Worm (Caenorhabditis elegans) whole organism, L4 larva: Measurements from ENCODE around the gene clec-194.
"Not testable (repeated sequence)": the region's sequence is repeated elsewhere in the genome, so short reads cannot be mapped to it uniquely, and the experiment has no call there.

Experiments
- D1046.2 ChIP-seq: fragments of 200-800 bp; sonication (Bioruptor generic); IDR thresholded peaks from 2 replicates; pipeline ENCODE4 v1.3.6; 2022; ENCODE audit warnings: missing genetic modification characterization, missing compliant biosample characterization
- F26F4.8 ChIP-seq: fragments of 200-800 bp; sonication (Bioruptor generic); conservative IDR thresholded peaks from 2 replicates; pipeline ENCODE4 v1.3.6; 2022; ENCODE audit warnings: missing genetic modification characterization, missing compliant biosample characterization
- F37D6.2 ChIP-seq: sonication (generic microtip); optimal IDR thresholded peaks from 2 replicates; lab custom pipeline; 2016; ENCODE audit warnings: mild to moderate bottlenecking, missing genetic modification characterization, missing compliant biosample characterization
- F44E2.7 ChIP-seq: fragments of 200-800 bp; sonication (Bioruptor generic); IDR thresholded peaks from 2 replicates; pipeline ENCODE4 v2.1.2; 2022; ENCODE audit warnings: missing genetic modification characterization, missing compliant biosample characterization
- R02D3.7 ChIP-seq: fragments of 150-350 bp; sonication (generic microtip); optimal IDR thresholded peaks from 3 replicates; lab custom pipeline; 2014; ENCODE audit warnings: missing biosample characterization, missing genetic modification characterization
- T20F7.1 ChIP-seq: fragments of 200-800 bp; sonication (Bioruptor generic); optimal IDR thresholded peaks from 2 replicates; lab custom pipeline; 2018; ENCODE audit warnings: mild to moderate bottlenecking, missing genetic modification characterization, missing compliant biosample characterization
- Y105C5A.15 ChIP-seq: fragments of 200-800 bp; sonication (Bioruptor generic); IDR thresholded peaks from 2 replicates; pipeline ENCODE4 v1.3.6; 2022; ENCODE audit warnings: missing genetic modification characterization, missing compliant biosample characterization
- Y75B8A.6 ChIP-seq: fragments of 200-800 bp; sonication (Bioruptor generic); IDR thresholded peaks from 2 replicates; pipeline ENCODE4 v1.3.6; 2022; ENCODE audit warnings: missing genetic modification reagents, missing genetic modification characterization, missing compliant biosample characterization
- ZK337.2 ChIP-seq: fragments of 200-800 bp; sonication (Bioruptor generic); IDR thresholded peaks from 2 replicates; pipeline ENCODE4 v1.3.6; 2022; ENCODE audit warnings: missing genetic modification reagents, missing genetic modification characterization, missing compliant biosample characterization
- aha-1 ChIP-seq: fragments of 150-350 bp; peaks from one replicate; lab custom pipeline; 2014; ENCODE audit warnings: missing biosample characterization, missing genetic modification characterization
- arid-1 ChIP-seq: fragments of 200-800 bp; sonication (Bioruptor generic); conservative IDR thresholded peaks from 2 replicates; pipeline ENCODE4 v1.3.6; 2022; ENCODE audit warnings: missing genetic modification reagents, missing genetic modification characterization, missing compliant biosample characterization
- ceh-32 ChIP-seq: sonication (generic microtip); optimal IDR thresholded peaks from 2 replicates; lab custom pipeline; 2016; ENCODE audit warnings: mild to moderate bottlenecking, missing genetic modification characterization, missing compliant biosample characterization; ENCODE audit not compliant: poor library complexity
- ctbp-1 ChIP-seq: fragments of 200-800 bp; sonication (Bioruptor generic); IDR thresholded peaks from 2 replicates; pipeline ENCODE4 v1.3.6; 2022; ENCODE audit warnings: missing genetic modification reagents, missing genetic modification characterization, missing compliant biosample characterization
- daf-19 ChIP-seq: fragments of 200-800 bp; sonication (Bioruptor generic); conservative IDR thresholded peaks from 2 replicates; pipeline ENCODE4 v1.3.6; 2022; ENCODE audit warnings: missing genetic modification characterization, missing compliant biosample characterization
- daf-8 ChIP-seq: fragments of 200-800 bp; sonication (Bioruptor generic); IDR thresholded peaks from 2 replicates; pipeline ENCODE4 v1.3.6; 2022; ENCODE audit warnings: missing genetic modification characterization, missing compliant biosample characterization
- dmd-6 ChIP-seq: fragments of 200-800 bp; sonication (Bioruptor generic); IDR thresholded peaks from 2 replicates; pipeline ENCODE4 v1.3.6; 2022; ENCODE audit warnings: missing genetic modification reagents, missing genetic modification characterization, missing compliant biosample characterization
- dpl-1 ChIP-seq: fragments of 150-350 bp; optimal IDR thresholded peaks from 2 replicates; lab custom pipeline; 2014; ENCODE audit warnings: missing biosample characterization, missing genetic modification reagents, missing genetic modification characterization
- egl-43 ChIP-seq: fragments of 200-800 bp; sonication (Bioruptor generic); IDR thresholded peaks from 2 replicates; pipeline ENCODE4 v1.3.6; 2022; ENCODE audit warnings: missing genetic modification reagents, missing genetic modification characterization, missing compliant biosample characterization
- fos-1 ChIP-seq: fragments of 150-350 bp; optimal IDR thresholded peaks from 2 replicates; lab custom pipeline; 2014; ENCODE audit warnings: missing biosample characterization, missing genetic modification characterization
- hif-1 ChIP-seq, 2 experiments: sonication (generic microtip); optimal IDR thresholded peaks; 2 replicates each; lab custom pipeline; 2016 to 2017; ENCODE audit warnings: missing compliant biosample characterization in 2 of 2, missing genetic modification characterization in 2 of 2, missing genetic modification reagents in 2 of 2, missing genotype in 2 of 2, mild to moderate bottlenecking in 1 of 2
- lim-7 ChIP-seq: fragments of 200-800 bp; sonication (Bioruptor generic); IDR thresholded peaks from 2 replicates; pipeline ENCODE4 v1.3.6; 2022; ENCODE audit warnings: missing genetic modification characterization, missing compliant biosample characterization
- lin-1 ChIP-seq: fragments of 200-800 bp; sonication (Bioruptor generic); IDR thresholded peaks from 2 replicates; pipeline ENCODE4 v1.3.6; 2022; ENCODE audit warnings: missing genetic modification reagents, missing genetic modification characterization, missing compliant biosample characterization
- lin-15B ChIP-seq: fragments of 150-350 bp; sonication (generic microtip); optimal IDR thresholded peaks from 3 replicates; lab custom pipeline; 2014; ENCODE audit warnings: missing biosample characterization, missing genetic modification characterization
- lin-38 ChIP-seq: fragments of 200-800 bp; sonication (Bioruptor generic); IDR thresholded peaks from 2 replicates; pipeline ENCODE4 v1.3.6; 2022; ENCODE audit warnings: missing genetic modification reagents, missing genetic modification characterization, missing compliant biosample characterization
- lsy-2 ChIP-seq, 2 experiments: fragments of 150-350 bp in 1 of 2; sonication (generic microtip) in 1 of 2; optimal IDR thresholded peaks; 2 replicates each; lab custom pipeline; 2014 to 2017; ENCODE audit warnings: missing biosample characterization in 2 of 2, missing genetic modification characterization in 2 of 2
- madf-5 ChIP-seq, 2 experiments: fragments of 200-800 bp; sonication (Bioruptor generic); IDR thresholded peaks; 2 replicates each; pipeline ENCODE4 v1.3.6; 2022; ENCODE audit warnings: missing compliant biosample characterization in 2 of 2, missing genetic modification characterization in 2 of 2
- madf-9 ChIP-seq: fragments of 200-800 bp; sonication (Bioruptor generic); conservative IDR thresholded peaks from 2 replicates; pipeline ENCODE4 v1.3.6; 2022; ENCODE audit warnings: missing genetic modification reagents, missing genetic modification characterization, missing compliant biosample characterization
- mdt-29 ChIP-seq: fragments of 200-800 bp; sonication (Bioruptor generic); IDR thresholded peaks from 2 replicates; pipeline ENCODE4 v1.3.6; 2022; ENCODE audit warnings: missing genetic modification reagents, missing genetic modification characterization, missing compliant biosample characterization
- nhr-28 ChIP-seq: fragments of 150-350 bp; optimal IDR thresholded peaks from 2 replicates; lab custom pipeline; 2014; ENCODE audit warnings: missing biosample characterization, missing genetic modification characterization
- php-3 ChIP-seq: fragments of 200-800 bp; sonication (Bioruptor generic); IDR thresholded peaks from 2 replicates; pipeline ENCODE4 v1.3.6; 2022; ENCODE audit warnings: missing genetic modification reagents, missing genetic modification characterization, missing compliant biosample characterization
- pqm-1 ChIP-seq: sonication (generic microtip); optimal IDR thresholded peaks from 2 replicates; lab custom pipeline; 2017; ENCODE audit warnings: missing biosample characterization, missing genetic modification characterization
- rbr-2 ChIP-seq: sonication (generic microtip); optimal IDR thresholded peaks from 2 replicates; lab custom pipeline; 2016; ENCODE audit warnings: missing genotype, missing genetic modification characterization, missing compliant biosample characterization
- saeg-2 ChIP-seq: fragments of 200-800 bp; sonication (Bioruptor generic); IDR thresholded peaks from 2 replicates; pipeline ENCODE4 v1.3.6; 2022; ENCODE audit warnings: missing genetic modification reagents, missing genetic modification characterization, missing compliant biosample characterization
- sdz-12 ChIP-seq: fragments of 200-800 bp; sonication (Bioruptor generic); optimal IDR thresholded peaks from 2 replicates; lab custom pipeline; 2018; ENCODE audit warnings: mild to moderate bottlenecking, missing genetic modification characterization, missing compliant biosample characterization
- set-16 ChIP-seq: fragments of 200-800 bp; sonication (Bioruptor generic); IDR thresholded peaks from 2 replicates; pipeline ENCODE4 v1.3.6; 2022; ENCODE audit warnings: missing genetic modification reagents, missing genetic modification characterization, missing compliant biosample characterization
- skn-1 ChIP-seq: fragments of 150-350 bp; optimal IDR thresholded peaks from 2 replicates; lab custom pipeline; 2014; ENCODE audit warnings: missing biosample characterization, missing genetic modification characterization
- snpc-1.2 ChIP-seq: fragments of 200-800 bp; sonication (Bioruptor generic); IDR thresholded peaks from 2 replicates; pipeline ENCODE4 v1.3.6; 2022; ENCODE audit warnings: missing genetic modification reagents, missing genetic modification characterization, missing compliant biosample characterization
- tag-97 ChIP-seq: fragments of 200-800 bp; sonication (Bioruptor generic); IDR thresholded peaks from 2 replicates; pipeline ENCODE4 v1.3.6; 2022; ENCODE audit warnings: missing genetic modification characterization, missing compliant biosample characterization
- vab-7 ChIP-seq: fragments of 200-800 bp; sonication (Bioruptor generic); IDR thresholded peaks from 2 replicates; pipeline ENCODE4 v1.3.6; 2022; ENCODE audit warnings: missing genetic modification reagents, missing genetic modification characterization, missing compliant biosample characterization
- zfp-2 ChIP-seq: sonication (generic microtip); optimal IDR thresholded peaks from 2 replicates; lab custom pipeline; 2016; ENCODE audit warnings: mild to moderate bottlenecking, missing genetic modification characterization, missing compliant biosample characterization
- zfp-3 ChIP-seq: fragments of 200-800 bp; sonication (Bioruptor generic); conservative IDR thresholded peaks from 2 replicates; pipeline ENCODE4 v1.3.6; 2022; ENCODE audit warnings: missing genetic modification reagents, missing genetic modification characterization, missing compliant biosample characterization
- zip-11 ChIP-seq: fragments of 200-800 bp; sonication (Bioruptor generic); IDR thresholded peaks from 2 replicates; pipeline ENCODE4 v1.3.6; 2022; ENCODE audit warnings: missing genetic modification characterization, missing compliant biosample characterization

Gene clec-194

ce11 chrIV:16822529-16822928 is 8.9 kb upstream of the clec-194 start, which contains the start of gene Y116A8A.4:
TSS of gene Y116A8A.4 (plus strand) at chrIV:16822829.
- TF ChIP-seq lin-15B (tag; lab: Kevin White, UChicago) (no peak), sdz-12 (GFP tag; lab: Kevin White, UChicago) (no peak), daf-8 (no peak), dpl-1 (no peak), T20F7.1 (no peak), Y105C5A.15 (GFP tag; lab: Robert Waterston, UW) (no peak), daf-19 (GFP tag; lab: Robert Waterston, UW) (no peak), nhr-28 (no peak), ceh-32 (tag; lab: Kevin White, UChicago) (no peak), tag-97 (GFP tag; lab: Robert Waterston, UW) (no peak), php-3 (no peak), F26F4.8 (GFP tag; lab: Robert Waterston, UW) (no peak), skn-1 (no peak), R02D3.7 (no peak), zfp-3 (GFP tag; lab: Robert Waterston, UW) (no peak)

- TF ChIP-seq lin-1 (GFP tag; lab: Robert Waterston, UW) = no peak
- no peak for TF ChIP-seq madf-5 (GFP tag; IDR thresholded peaks at IDR 0.05; lab: Robert Waterston, UW)
These were observed 2.8 kb upstream of the clec-194 start, which contains the start of gene Y116A8A.6 for ce11 chrIV:16828698-16829097. TSS of gene Y116A8A.6 (minus strand) at chrIV:16828798.

DNA sequence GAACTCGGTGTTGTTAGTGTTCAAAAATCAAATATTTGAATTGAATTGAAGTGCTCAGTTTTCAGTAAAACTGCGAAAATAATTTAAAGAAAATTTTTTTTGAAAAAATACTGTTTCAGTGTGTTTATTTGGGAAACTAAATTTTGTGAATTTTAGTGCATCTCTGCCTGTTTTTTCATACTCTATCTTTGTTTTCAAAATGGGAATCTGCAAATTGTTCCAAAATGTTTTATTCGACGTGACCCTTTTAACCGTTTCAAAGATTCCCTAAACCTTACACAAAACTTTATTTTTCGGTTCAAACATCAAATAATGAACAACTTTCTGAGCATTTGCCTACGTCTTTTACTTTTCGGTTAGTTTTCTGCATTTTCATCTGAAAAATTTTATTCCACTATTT is 1.6 kb upstream of the clec-194 start, which contains the start of gene Y116A8A.7:
Gene Y116A8A.7, plus strand, starts transcription at position 301 of the 400 bp plus-strand sequence.
- no peak for TF ChIP-seq pqm-1 (tag; lab: Kevin White, UChicago)
- TF ChIP-seq aha-1 (tag; lab: Kevin White, UChicago) = no peak

ce11 chrIV:16842873-16843272 is 11.4 kb downstream of the clec-194 start, which contains the start of gene Y116A8A.150:
TSS of gene Y116A8A.150 (minus strand) at chrIV:16842973.
- not testable (repeated sequence) for TF ChIP-seq pqm-1 (tag; lab: Kevin White, UChicago); fos-1 (tag; lab: Kevin White, UChicago); zip-11 (GFP tag; lab: Robert Waterston, UW)

ce11 chrIV:16843563-16843962 is 12.1 kb downstream of the clec-194 start:
- 0 out of 2 replicates have a peak, but pooled peaks have one; percentile 12 for TF ChIP-seq vab-7 (GFP tag; lab: Robert Waterston, UW)
- peak; percentile 21; the same call in 1 of the 2 replicates for TF ChIP-seq lin-38 (GFP tag; lab: Robert Waterston, UW)
- TF ChIP-seq snpc-1.2 (GFP tag; lab: Robert Waterston, UW) = peak; percentile 90
- peak; percentile 54; the same call in 1 of the 2 replicates for TF ChIP-seq lim-7 (GFP tag; lab: Robert Waterston, UW)

- TF ChIP-seq set-16 (GFP tag; lab: Robert Waterston, UW) (peak; percentile 66; the same call in 1 of the 2 replicates), arid-1 (peak; percentile 93), egl-43 (GFP tag; lab: Robert Waterston, UW) (peak; percentile 93), saeg-2 (peak; percentile 94), madf-9 (GFP tag; lab: Robert Waterston, UW) (peak; percentile 94), ZK337.2 (GFP tag; lab: Robert Waterston, UW) (peak; percentile 86), ctbp-1 (GFP tag; lab: Robert Waterston, UW) (peak; percentile 94), vab-7 (GFP tag; lab: Robert Waterston, UW) (peak; percentile 95), lsy-2 (tag; optimal IDR thresholded peaks at IDR 0.05; lab: Kevin White, UChicago) (peak; percentile 27 to 70), Y75B8A.6 (GFP tag; lab: Robert Waterston, UW) (peak; percentile 95), F44E2.7 (GFP tag; lab: Robert Waterston, UW) (0 out of 2 replicates have a peak, but pooled peaks have one; percentile 21), zfp-2 (peak; percentile 19), F26F4.8 (GFP tag; lab: Robert Waterston, UW) (0 out of 2 replicates have a peak, but pooled peaks have one; percentile 29), mdt-29 (GFP tag; lab: Robert Waterston, UW) (peak; percentile 97), hif-1 (tag; optimal IDR thresholded peaks at IDR 0.05; lab: Kevin White, UChicago) (peak in 1 of 2 experiments; percentile 3), dmd-6 (GFP tag; lab: Robert Waterston, UW) (peak; percentile 97), rbr-2 (peak; percentile 67), F37D6.2 (peak; percentile 47), D1046.2 (peak; percentile 97), madf-5 (GFP tag; IDR thresholded peaks at IDR 0.05; lab: Robert Waterston, UW) (peak in 1 of 2 experiments; percentile 90; a peak in 1 of 4 replicates)
These were observed 13.9 kb downstream of the clec-194 start for ce11 chrIV:16845376-16845775.
